Fruit fly (Drosophila melanogaster): ENCODE data around the gene PNPase.

PNPase gene

dm6 chr3R:31404499-31405276 lies 564 bp downstream of the PNPase start, which contains the start of gene Gprk2 (continued):
- peak; percentile 100 for TF ChIP-seq Hr83 (GFP tag; optimal IDR thresholded peaks at IDR 0.05; ENCODE audit: poor library complexity, severe bottlenecking)
- TF ChIP-seq Hr78 (GFP tag; optimal IDR thresholded peaks at IDR 0.05) = no peak
- TF ChIP-seq Myc (optimal IDR thresholded peaks at IDR 0.05) = peak; percentile 92
- TF ChIP-seq foxo (GFP tag; optimal IDR thresholded peaks at IDR 0.05) = peak; percentile 100
- peak; percentile 100 for TF ChIP-seq CG32264 (GFP tag; optimal IDR thresholded peaks at IDR 0.05)
- no peak for TF ChIP-seq Abd-B (GFP tag; optimal IDR thresholded peaks at IDR 0.05)
- peak; percentile 95 for TF ChIP-seq jim (GFP tag; optimal IDR thresholded peaks at IDR 0.05)
- peak; percentile 100 for TF ChIP-seq HLH106 (tag; optimal IDR thresholded peaks at IDR 0.05)
- peak; percentile 99 for TF ChIP-seq Jra (GFP tag; optimal IDR thresholded peaks at IDR 0.05)
- TF ChIP-seq dsf (GFP tag; optimal IDR thresholded peaks at IDR 0.05; ENCODE audit: borderline replicate concordance) = peak; percentile 98
- no peak for TF ChIP-seq tai (GFP tag; optimal IDR thresholded peaks at IDR 0.05)
- TF ChIP-seq rgr (GFP tag; optimal IDR thresholded peaks at IDR 0.05) = peak; percentile 100
- peak; percentile 100 for TF ChIP-seq sage (GFP tag; optimal IDR thresholded peaks at IDR 0.05)
- no peak for TF ChIP-seq pan (optimal IDR thresholded peaks at IDR 0.05)

DNA sequence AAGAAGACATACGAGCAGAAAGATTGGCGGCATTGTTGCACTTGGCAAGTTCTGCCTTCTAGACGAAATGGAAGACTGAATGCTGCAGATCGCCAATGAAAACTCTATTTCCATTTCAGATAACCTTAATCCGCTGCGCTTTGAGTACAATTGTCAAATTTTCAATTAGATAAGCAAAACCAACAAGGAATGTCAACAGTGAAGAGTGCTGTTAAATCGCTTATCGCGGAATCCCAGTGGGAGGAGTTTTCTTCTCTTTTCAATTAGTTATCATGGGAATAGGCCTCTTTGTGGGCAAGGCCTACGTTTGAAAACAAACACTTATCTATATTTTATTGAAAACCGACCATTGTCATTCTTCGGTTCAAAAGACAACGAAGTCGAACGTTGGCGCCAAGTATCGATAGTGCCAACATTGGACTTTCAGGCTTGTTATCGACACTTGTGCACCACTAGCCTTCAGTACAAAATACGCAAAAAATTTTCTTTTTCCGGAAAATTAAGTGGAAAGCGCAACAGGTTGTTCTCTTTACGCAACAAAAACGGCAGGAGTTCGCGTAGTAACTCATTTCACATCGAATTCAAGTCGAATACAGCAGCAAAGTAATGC lies 9.9 kb downstream of the PNPase start, which contains the start of the genes Ugt35D1 and Gcn2:
Gene Ugt35D1, minus strand, starts transcription at position 83 of the 610 bp plus-strand sequence.
Gene Gcn2, plus strand, starts transcription at position 439 of the 610 bp plus-strand sequence.
- no peak for TF ChIP-seq lola (GFP tag; optimal IDR thresholded peaks at IDR 0.05)
- TF ChIP-seq CG32264 (GFP tag; optimal IDR thresholded peaks at IDR 0.05) = no peak
- no peak for TF ChIP-seq Abd-B (GFP tag; optimal IDR thresholded peaks at IDR 0.05)
- TF ChIP-seq brk (GFP tag; optimal IDR thresholded peaks at IDR 0.05) = no peak
- TF ChIP-seq Rel (GFP tag; optimal IDR thresholded peaks at IDR 0.05) = no peak
- TF ChIP-seq Rel (tag; optimal IDR thresholded peaks at IDR 0.05) = no peak
- TF ChIP-seq dl (GFP tag; optimal IDR thresholded peaks at IDR 0.05; ENCODE audit: insufficient read depth in 1 of 2, partially characterized antibody in 2 of 2) = no peak
- no peak for TF ChIP-seq Myc (optimal IDR thresholded peaks at IDR 0.05)
- no peak for TF ChIP-seq N (GFP tag; optimal IDR thresholded peaks at IDR 0.05)
- no peak for TF ChIP-seq psq (GFP tag; optimal IDR thresholded peaks at IDR 0.05)
- no peak for TF ChIP-seq OdsH (GFP tag; optimal IDR thresholded peaks at IDR 0.05)
- TF ChIP-seq rgr (GFP tag; optimal IDR thresholded peaks at IDR 0.05) = no peak
- no peak for TF ChIP-seq Dif (GFP tag; optimal IDR thresholded peaks at IDR 0.05; ENCODE audit: partially characterized antibody)
- TF ChIP-seq pan (optimal IDR thresholded peaks at IDR 0.05) = no peak
- TF ChIP-seq Jra (GFP tag; optimal IDR thresholded peaks at IDR 0.05) = no peak
- no peak for TF ChIP-seq jim (GFP tag; optimal IDR thresholded peaks at IDR 0.05)

DNA sequence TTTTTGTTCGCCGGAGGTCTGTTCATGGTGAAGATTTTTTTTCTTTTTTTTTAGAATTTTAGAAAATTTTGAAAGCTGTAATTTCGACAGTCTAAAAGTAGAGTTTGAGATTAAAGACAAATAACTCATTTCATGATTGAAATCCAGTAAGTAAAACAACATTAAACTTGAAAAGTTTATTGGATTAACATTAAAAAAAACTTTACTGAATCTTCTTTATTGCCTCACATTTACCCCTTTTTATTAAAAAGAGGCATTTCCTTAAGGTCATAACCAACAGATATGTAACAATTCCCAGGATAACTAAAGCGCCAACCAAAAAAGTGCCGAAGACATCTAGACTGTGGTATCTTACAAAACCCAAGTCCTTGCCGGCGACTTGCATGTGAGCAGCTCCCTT lies 11.8 kb downstream of the PNPase start, which contains the start of gene CG31204:
Gene CG31204, minus strand, starts transcription at position 101 of the 400 bp plus-strand sequence.
- no peak for TF ChIP-seq GATAd (GFP tag; optimal IDR thresholded peaks at IDR 0.05)
- TF ChIP-seq Hr78 (GFP tag; optimal IDR thresholded peaks at IDR 0.05) = no peak
- no peak for TF ChIP-seq Hr83 (GFP tag; optimal IDR thresholded peaks at IDR 0.05; ENCODE audit: poor library complexity, severe bottlenecking)
- no peak for TF ChIP-seq usp (GFP tag; optimal IDR thresholded peaks at IDR 0.05)

dm6 chr3R:31385820-31386330 lies 19.4 kb downstream of the PNPase start:
- TF ChIP-seq Rel (GFP tag; optimal IDR thresholded peaks at IDR 0.05) (no peak), Rel (tag; optimal IDR thresholded peaks at IDR 0.05) (peak; percentile 87), brk (GFP tag; optimal IDR thresholded peaks at IDR 0.05) (no peak)

dm6 chr3R:31384108-31384507 lies 21.1 kb downstream of the PNPase start:
- TF ChIP-seq GATAd (GFP tag; optimal IDR thresholded peaks at IDR 0.05) = peak; percentile 87
- TF ChIP-seq Hr83 (GFP tag; optimal IDR thresholded peaks at IDR 0.05; ENCODE audit: poor library complexity, severe bottlenecking) = peak; percentile 88
- peak; percentile 97 for TF ChIP-seq psq (GFP tag; optimal IDR thresholded peaks at IDR 0.05)
- TF ChIP-seq Mio (GFP tag; optimal IDR thresholded peaks at IDR 0.05) = peak; percentile 86
- TF ChIP-seq sage (GFP tag; optimal IDR thresholded peaks at IDR 0.05) = peak; percentile 91
- peak; percentile 98 for TF ChIP-seq sv (GFP tag; optimal IDR thresholded peaks at IDR 0.05)
- TF ChIP-seq ey (GFP tag; optimal IDR thresholded peaks at IDR 0.05) = peak; percentile 99
- TF ChIP-seq dl (GFP tag; optimal IDR thresholded peaks at IDR 0.05; ENCODE audit: insufficient read depth in 1 of 2, partially characterized antibody in 2 of 2) = no peak
- peak; percentile 98 for TF ChIP-seq HLH106 (tag; optimal IDR thresholded peaks at IDR 0.05)
- peak; percentile 99 for TF ChIP-seq OdsH (GFP tag; optimal IDR thresholded peaks at IDR 0.05)
- peak; percentile 40 for TF ChIP-seq Dif (GFP tag; optimal IDR thresholded peaks at IDR 0.05; ENCODE audit: partially characterized antibody)
- peak; percentile 70 for TF ChIP-seq Myc (optimal IDR thresholded peaks at IDR 0.05)
- no peak for TF ChIP-seq lola (GFP tag; optimal IDR thresholded peaks at IDR 0.05)
- TF ChIP-seq Rel (GFP tag; optimal IDR thresholded peaks at IDR 0.05) = peak; percentile 49
- peak; percentile 86 for TF ChIP-seq Rel (tag; optimal IDR thresholded peaks at IDR 0.05)
- no peak for TF ChIP-seq N (GFP tag; optimal IDR thresholded peaks at IDR 0.05)
- TF ChIP-seq usp (GFP tag; optimal IDR thresholded peaks at IDR 0.05) = no peak
- peak; percentile 96 for TF ChIP-seq Sp1 (GFP tag; optimal IDR thresholded peaks at IDR 0.05)
- TF ChIP-seq h (GFP tag; optimal IDR thresholded peaks at IDR 0.05) = peak; percentile 99
- TF ChIP-seq dmrt93B (GFP tag; optimal IDR thresholded peaks at IDR 0.05) = peak; percentile 97
- peak; percentile 91 to 99 for TF ChIP-seq foxo (GFP tag; optimal IDR thresholded peaks at IDR 0.05)
- no peak for TF ChIP-seq Hr78 (GFP tag; optimal IDR thresholded peaks at IDR 0.05)
- peak; percentile 93 for TF ChIP-seq Jra (GFP tag; optimal IDR thresholded peaks at IDR 0.05)
- peak; percentile 98 for TF ChIP-seq Hnf4 (GFP tag; optimal IDR thresholded peaks at IDR 0.05)
- peak; percentile 88 for TF ChIP-seq CG9705 (GFP tag; optimal IDR thresholded peaks at IDR 0.05)
- no peak for TF ChIP-seq Dfd (GFP tag; optimal IDR thresholded peaks at IDR 0.05)
- TF ChIP-seq br (GFP tag; optimal IDR thresholded peaks at IDR 0.05) = peak; percentile 99
- TF ChIP-seq fru (GFP tag; optimal IDR thresholded peaks at IDR 0.05) = peak; percentile 99
